Worm (Caenorhabditis elegans): ENCODE results near the gene F21D9.4.

The F21D9.4 gene

ce11 chrV:19217675-19218074, 35.9 kb upstream of the F21D9.4 start, which contains the start of gene oac-49:
Gene oac-49 (plus strand): TSS chrV:19217975.
- TF ChIP-seq nhr-43 (tag; optimal IDR thresholded peaks at IDR 0.05; ENCODE audit: poor library complexity, severe bottlenecking) = no peak
- TF ChIP-seq nhr-77 (tag; optimal IDR thresholded peaks at IDR 0.05) = no peak
- TF ChIP-seq eor-1 (tag; optimal IDR thresholded peaks at IDR 0.05) = no peak
- TF ChIP-seq fkh-2 (tag; optimal IDR thresholded peaks at IDR 0.05) = no peak
- no peak for TF ChIP-seq skn-1 (tag; optimal IDR thresholded peaks at IDR 0.05)
- no peak for TF ChIP-seq nhr-28 (tag; optimal IDR thresholded peaks at IDR 0.05)
- TF ChIP-seq lin-15B (tag; optimal IDR thresholded peaks at IDR 0.05) = no peak

- TF ChIP-seq eor-1 (tag; optimal IDR thresholded peaks at IDR 0.05) (no peak), elt-2 (tag; optimal IDR thresholded peaks at IDR 0.05) (peak; percentile 53), nhr-76 (tag; optimal IDR thresholded peaks at IDR 0.05) (no peak)
Observed at ce11 chrV:19230413-19230812, 23.2 kb upstream of the F21D9.4 start, which contains the start of gene sqst-3. Gene sqst-3 (plus strand): TSS chrV:19230782.

- TF ChIP-seq fkh-2 (tag; optimal IDR thresholded peaks at IDR 0.05) (no peak), skn-1 (tag; optimal IDR thresholded peaks at IDR 0.05) (no peak), ZK546.5 (tag; optimal IDR thresholded peaks at IDR 0.05) (no peak), unc-62 (GFP tag; optimal IDR thresholded peaks at IDR 0.05) (no peak), pqm-1 (tag; optimal IDR thresholded peaks at IDR 0.05) (no peak), snpc-4 (tag; optimal IDR thresholded peaks at IDR 0.05) (no peak), mml-1 (tag; optimal IDR thresholded peaks at IDR 0.05) (no peak)
Observed at ce11 chrV:19231167-19231566, 22.5 kb upstream of the F21D9.4 start.

ce11 chrV:19233469-19233868, 20.2 kb upstream of the F21D9.4 start, which contains the start of gene fbxb-116:
Gene fbxb-116 (plus strand): TSS chrV:19233769.
- TF ChIP-seq elt-3 (tag; optimal IDR thresholded peaks at IDR 0.05) = no peak
- TF ChIP-seq nhr-76 (tag; optimal IDR thresholded peaks at IDR 0.05) = no peak
- no peak for TF ChIP-seq fkh-2 (tag; optimal IDR thresholded peaks at IDR 0.05)
- no peak for TF ChIP-seq fkh-10 (GFP tag; optimal IDR thresholded peaks at IDR 0.05)
- no peak for TF ChIP-seq unc-39 (tag; optimal IDR thresholded peaks at IDR 0.05)
- TF ChIP-seq unc-62 (GFP tag; optimal IDR thresholded peaks at IDR 0.05) = no peak
- TF ChIP-seq snpc-4 (tag; optimal IDR thresholded peaks at IDR 0.05) = no peak
- TF ChIP-seq nhr-12 (tag; optimal IDR thresholded peaks at IDR 0.05) = no peak
- TF ChIP-seq daf-12 (tag; optimal IDR thresholded peaks at IDR 0.05) = no peak
- TF ChIP-seq nhr-25 (tag; optimal IDR thresholded peaks at IDR 0.05) = no peak
- TF ChIP-seq aly-2 (tag; optimal IDR thresholded peaks at IDR 0.05) = no peak
- TF ChIP-seq mml-1 (tag; optimal IDR thresholded peaks at IDR 0.05) = no peak
- TF ChIP-seq nhr-11 (tag; optimal IDR thresholded peaks at IDR 0.05) = no peak
- no peak for TF ChIP-seq zag-1 (tag; optimal IDR thresholded peaks at IDR 0.05)
- no peak for TF ChIP-seq ztf-11 (tag; optimal IDR thresholded peaks at IDR 0.05)
- no peak for TF ChIP-seq ceh-9 (tag; optimal IDR thresholded peaks at IDR 0.05)
- no peak for TF ChIP-seq jun-1 (tag; optimal IDR thresholded peaks at IDR 0.05)
- TF ChIP-seq egl-5 (tag; optimal IDR thresholded peaks at IDR 0.05) = no peak
- no peak for TF ChIP-seq nhr-237 (tag; optimal IDR thresholded peaks at IDR 0.05)

ce11 chrV:19237204-19237603, 16.4 kb upstream of the F21D9.4 start, which contains the start of gene fbxb-2:
Gene fbxb-2 (minus strand): TSS chrV:19237304.
- TF ChIP-seq zag-1 (tag; optimal IDR thresholded peaks at IDR 0.05) = no peak
- no peak for TF ChIP-seq egl-5 (tag; optimal IDR thresholded peaks at IDR 0.05)
- no peak for TF ChIP-seq nhr-11 (tag; optimal IDR thresholded peaks at IDR 0.05)

- TF ChIP-seq nhr-11 (tag; optimal IDR thresholded peaks at IDR 0.05) = no peak
- no peak for TF ChIP-seq elt-1 (tag; optimal IDR thresholded peaks at IDR 0.05)
- TF ChIP-seq eor-1 (tag; optimal IDR thresholded peaks at IDR 0.05) = no peak
Observed at ce11 chrV:19240129-19240528, 13.5 kb upstream of the F21D9.4 start, which contains the start of the genes fbxb-115 and fbxb-1. Gene fbxb-115 (minus strand): TSS chrV:19240229. Gene fbxb-1 (plus strand): TSS chrV:19240354.

- TF ChIP-seq egl-5 (tag; optimal IDR thresholded peaks at IDR 0.05) = no peak
- no peak for TF ChIP-seq nhr-77 (tag; optimal IDR thresholded peaks at IDR 0.05)
- no peak for TF ChIP-seq ceh-82 (tag; optimal IDR thresholded peaks at IDR 0.05)
- no peak for TF ChIP-seq fos-1 (tag; optimal IDR thresholded peaks at IDR 0.05)
- no peak for TF ChIP-seq nhr-25 (tag; optimal IDR thresholded peaks at IDR 0.05)
- TF ChIP-seq lsy-12 (tag; optimal IDR thresholded peaks at IDR 0.05) = no peak
- TF ChIP-seq mml-1 (tag; optimal IDR thresholded peaks at IDR 0.05) = no peak
- TF ChIP-seq ZK546.5 (tag; optimal IDR thresholded peaks at IDR 0.05) = no peak
- no peak for TF ChIP-seq sea-2 (GFP tag; optimal IDR thresholded peaks at IDR 0.05)
- no peak for TF ChIP-seq ceh-9 (tag; optimal IDR thresholded peaks at IDR 0.05)
- no peak for TF ChIP-seq R02D3.7 (tag; optimal IDR thresholded peaks at IDR 0.05)
- TF ChIP-seq skn-1 (tag; optimal IDR thresholded peaks at IDR 0.05) = no peak
- TF ChIP-seq zag-1 (tag; optimal IDR thresholded peaks at IDR 0.05) = no peak
- TF ChIP-seq pqm-1 (tag; optimal IDR thresholded peaks at IDR 0.05) = no peak
- no peak for TF ChIP-seq ztf-4 (tag; optimal IDR thresholded peaks at IDR 0.05)
- no peak for TF ChIP-seq nhr-67 (tag; optimal IDR thresholded peaks at IDR 0.05)
- TF ChIP-seq daf-12 (tag; optimal IDR thresholded peaks at IDR 0.05) = no peak
Observed at ce11 chrV:19250983-19251382, 2.6 kb upstream of the F21D9.4 start, which contains the start of gene str-81. Gene str-81 (minus strand): TSS chrV:19251083.

All from whole organism, L3 larva.